Fruit fly (Drosophila melanogaster): ENCODE measurements around the gene CG10650.
A peak's percentile ranks its signal among the peaks of the same experiment; 100 is the strongest.

The CG10650 gene

dm6 chr2L:19011895-19012645, 16.3 kb upstream of the CG10650 start (continued):
- TF ChIP-seq NC2β (GFP tag; optimal IDR thresholded peaks at IDR 0.05) (peak; percentile 56), CG12744 (GFP tag; optimal IDR thresholded peaks at IDR 0.05) (peak; percentile 49), Atf3 (GFP tag; optimal IDR thresholded peaks at IDR 0.05) (peak; percentile 61), hb (GFP tag; IDR thresholded peaks at IDR 0.05; ENCODE audit: partially characterized antibody) (no peak), chif (GFP tag; optimal IDR thresholded peaks at IDR 0.05) (peak; percentile 58 to 73), Asciz (GFP tag; optimal IDR thresholded peaks at IDR 0.05) (peak; percentile 59), CG3065 (GFP tag; optimal IDR thresholded peaks at IDR 0.05) (no peak), fd102C (GFP tag; optimal IDR thresholded peaks at IDR 0.05) (no peak), fru (optimal IDR thresholded peaks at IDR 0.05) (no peak), ERR (GFP tag; optimal IDR thresholded peaks at IDR 0.05) (peak; percentile 67), Jarid2 (GFP tag; optimal IDR thresholded peaks at IDR 0.05) (peak; percentile 28), Eip74EF (GFP tag; optimal IDR thresholded peaks at IDR 0.05) (peak in 1 of 2 experiments; percentile 53), peb (GFP tag; IDR thresholded peaks at IDR 0.05) (peak; percentile 75), ase (GFP tag; IDR thresholded peaks at IDR 0.05) (peak; percentile 80), Myb (GFP tag; optimal IDR thresholded peaks at IDR 0.05) (peak; percentile 69), chinmo (GFP tag; IDR thresholded peaks at IDR 0.05; ENCODE audit: partially characterized antibody) (no peak), Side (GFP tag; optimal IDR thresholded peaks at IDR 0.05) (peak; percentile 80), gcm2 (GFP tag; optimal IDR thresholded peaks at IDR 0.05) (peak; percentile 8), Lim3 (GFP tag; IDR thresholded peaks at IDR 0.05) (peak; percentile 67), emc (GFP tag; optimal IDR thresholded peaks at IDR 0.05) (peak; percentile 44), CG16813 (GFP tag; IDR thresholded peaks at IDR 0.05; ENCODE audit: partially characterized antibody) (no peak), h (optimal IDR thresholded peaks at IDR 0.05) (no peak), gsb-n (tag; optimal IDR thresholded peaks at IDR 0.05) (peak; percentile 58), YL-1 (GFP tag; optimal IDR thresholded peaks at IDR 0.05) (no peak), Rx (GFP tag; IDR thresholded peaks at IDR 0.05) (peak; percentile 80), Abd-B (GFP tag; optimal IDR thresholded peaks at IDR 0.05) (peak; percentile 68), CG9797 (GFP tag; optimal IDR thresholded peaks at IDR 0.05) (no peak), grau (tag; optimal IDR thresholded peaks at IDR 0.05) (peak; percentile 84), nau (GFP tag; optimal IDR thresholded peaks at IDR 0.05) (peak; percentile 62), bcd (GFP tag; optimal IDR thresholded peaks at IDR 0.05) (peak; percentile 84), esg (GFP tag; conservative IDR thresholded peaks at IDR 0.05) (peak; percentile 86), CrebB (tag; optimal IDR thresholded peaks at IDR 0.05) (peak; percentile 73), repo (GFP tag; optimal IDR thresholded peaks at IDR 0.05) (peak; percentile 57), sob (GFP tag; IDR thresholded peaks at IDR 0.05) (peak; percentile 91), jigr1 (GFP tag; IDR thresholded peaks at IDR 0.05) (peak; percentile 68; the same call in 2 of the 3 replicates), bbx (GFP tag; IDR thresholded peaks at IDR 0.05; ENCODE audit: partially characterized antibody) (no peak), CG18619 (GFP tag; optimal IDR thresholded peaks at IDR 0.05) (peak; percentile 75), ac (GFP tag; optimal IDR thresholded peaks at IDR 0.05) (no peak), Meics (GFP tag; optimal IDR thresholded peaks at IDR 0.05) (peak; percentile 86), slbo (GFP tag; IDR thresholded peaks at IDR 0.05) (peak; percentile 93), Fer2 (tag; optimal IDR thresholded peaks at IDR 0.05) (no peak), CG8944 (GFP tag; optimal IDR thresholded peaks at IDR 0.05) (peak; percentile 81), NfI (GFP tag; optimal IDR thresholded peaks at IDR 0.05) (peak; percentile 83), Dbx (GFP tag; IDR thresholded peaks at IDR 0.05) (peak; percentile 84), CG17612 (GFP tag; IDR thresholded peaks at IDR 0.05) (0 out of 2 replicates have a peak, but pooled peaks have one; percentile 23), odd (GFP tag; optimal IDR thresholded peaks at IDR 0.05) (peak; percentile 69), aop (GFP tag; IDR thresholded peaks at IDR 0.05) (no peak), cg (GFP tag; optimal IDR thresholded peaks at IDR 0.05) (peak; percentile 27), mirr (GFP tag; optimal IDR thresholded peaks at IDR 0.05) (peak; percentile 88), ab (GFP tag; optimal IDR thresholded peaks at IDR 0.05) (no peak)

Measured in whole organism, embryonic.